Fruit fly (Drosophila melanogaster) whole organism, embryonic: ENCODE data around the gene CG31637.
A peak's percentile ranks its signal among the peaks of the same experiment; 100 is the strongest.

Experiments used
- B-H1 ChIP-seq: fragments of 200-800 bp; sonication (Bioruptor generic); IDR thresholded peaks from 3 replicates; pipeline ENCODE4 v1.3.6; 2022; ENCODE audit warnings: missing biosample characterization, missing genetic modification characterization
- Bdp1 ChIP-seq: fragments of 200-800 bp; sonication (Bioruptor generic); optimal IDR thresholded peaks from 3 replicates; lab custom pipeline; 2016; ENCODE audit warnings: missing biosample characterization, missing genetic modification characterization
- CG10209 ChIP-seq: fragments of 200-800 bp; sonication (Bioruptor generic); optimal IDR thresholded peaks from 3 replicates; lab custom pipeline; 2017; ENCODE audit warnings: missing biosample characterization, mild to moderate bottlenecking, missing genetic modification characterization, missing genetic modification reagents
- CG10979 ChIP-seq: fragments of 200-800 bp; sonication (Bioruptor generic); optimal IDR thresholded peaks from 2 replicates; lab custom pipeline; 2018; ENCODE audit warnings: missing biosample characterization, mild to moderate bottlenecking, missing genetic modification characterization, moderate library complexity
- CG11695 ChIP-seq: fragments of 200-800 bp; sonication (Bioruptor generic); IDR thresholded peaks from 3 replicates; pipeline ENCODE4 v1.3.6; 2022; ENCODE audit warnings: missing biosample characterization, missing genetic modification characterization
- CG15011 ChIP-seq: fragments of 200-800 bp; sonication (Bioruptor generic); optimal IDR thresholded peaks from 3 replicates; lab custom pipeline; 2018; ENCODE audit warnings: missing biosample characterization, mild to moderate bottlenecking, missing genetic modification characterization
- CG1647 ChIP-seq: fragments of 200-800 bp; sonication (Bioruptor generic); optimal IDR thresholded peaks from 3 replicates; lab custom pipeline; 2016; ENCODE audit warnings: missing biosample characterization, missing genetic modification characterization
- CG17186 ChIP-seq: fragments of 200-800 bp; sonication (Bioruptor generic); optimal IDR thresholded peaks from 3 replicates; lab custom pipeline; 2017; ENCODE audit warnings: missing biosample characterization, missing genetic modification reagents, missing genetic modification characterization
- CG2120 ChIP-seq: fragments of 200-800 bp; sonication (Bioruptor generic); optimal IDR thresholded peaks from 3 replicates; lab custom pipeline; 2016; ENCODE audit warnings: missing biosample characterization, missing genetic modification characterization
- CG2889 ChIP-seq: fragments of 200-800 bp; sonication (Bioruptor generic); IDR thresholded peaks from 3 replicates; pipeline ENCODE4 v1.3.6; 2022; ENCODE audit warnings: missing biosample characterization, missing genetic modification characterization
- CG4282 ChIP-seq: fragments of 200-800 bp; sonication (Bioruptor generic); optimal IDR thresholded peaks from 2 replicates; lab custom pipeline; 2016; ENCODE audit warnings: missing biosample characterization, missing genetic modification characterization
- CG4404 ChIP-seq: fragments of 200-800 bp; sonication (Bioruptor generic); IDR thresholded peaks from 2 replicates; pipeline ENCODE4 v1.3.6; 2022; ENCODE audit warnings: missing biosample characterization, missing genetic modification characterization
- CG5180 ChIP-seq: fragments of 200-800 bp; sonication (Bioruptor generic); optimal IDR thresholded peaks from 3 replicates; lab custom pipeline; 2017; ENCODE audit warnings: missing biosample characterization, missing genetic modification characterization, mild to moderate bottlenecking, moderate library complexity, missing genetic modification reagents
- CG7786 ChIP-seq: fragments of 200-800 bp; sonication (Bioruptor generic); optimal IDR thresholded peaks from 2 replicates; lab custom pipeline; 2016; ENCODE audit warnings: missing biosample characterization, missing genetic modification characterization
- CG7963 ChIP-seq: fragments of 200-800 bp; sonication (Bioruptor generic); IDR thresholded peaks from 3 replicates; pipeline ENCODE4 v1.3.6; 2022; ENCODE audit warnings: missing biosample characterization, missing genetic modification characterization; ENCODE audit not compliant: partially characterized antibody
- CG9932 ChIP-seq: fragments of 200-800 bp; sonication (Bioruptor generic); IDR thresholded peaks from 2 replicates; pipeline ENCODE4 v1.3.6; 2022; ENCODE audit warnings: missing biosample characterization, missing genetic modification characterization
- CHES-1-like ChIP-seq: fragments of 200-800 bp; sonication (Bioruptor generic); optimal IDR thresholded peaks from 2 replicates; lab custom pipeline; 2016; ENCODE audit warnings: missing biosample characterization, missing genetic modification characterization
- CkIIα-i1 ChIP-seq: fragments of 200-800 bp; sonication (Bioruptor generic); IDR thresholded peaks from 2 replicates; pipeline ENCODE4 v1.3.6; 2022; ENCODE audit warnings: missing biosample characterization, missing genetic modification characterization
- Dad ChIP-seq: fragments of 200-800 bp; sonication (Bioruptor generic); optimal IDR thresholded peaks from 3 replicates; lab custom pipeline; 2016; ENCODE audit warnings: missing biosample characterization, missing genetic modification characterization
- Dek ChIP-seq: fragments of 200-800 bp; sonication (Bioruptor generic); optimal IDR thresholded peaks from 3 replicates; lab custom pipeline; 2019; ENCODE audit warnings: missing biosample characterization, mild to moderate bottlenecking, missing genetic modification characterization, moderate library complexity
- Dfd ChIP-seq, 2 experiments: fragments of >200 bp; optimal IDR thresholded peaks; 2 replicates each; lab custom pipeline; 2017; ENCODE audit warnings: missing biosample characterization in 2 of 2, missing genetic modification characterization in 2 of 2
- Eip74EF ChIP-seq, 2 experiments: fragments of 200-800 bp in 1 of 2; fragments of >200 bp in 1 of 2; sonication (Bioruptor generic) in 1 of 2; optimal IDR thresholded peaks; 2 replicates each; lab custom pipeline; 2017 to 2019; ENCODE audit warnings: missing biosample characterization in 2 of 2, missing genetic modification characterization in 2 of 2, mild to moderate bottlenecking in 1 of 2, moderate library complexity in 1 of 2
- Elba2 ChIP-seq: fragments of 200-800 bp; sonication (Bioruptor generic); optimal IDR thresholded peaks from 3 replicates; lab custom pipeline; 2016; ENCODE audit warnings: missing biosample characterization, missing genetic modification characterization
- Fer3 ChIP-seq: fragments of 200-800 bp; sonication (Bioruptor generic); optimal IDR thresholded peaks from 2 replicates; lab custom pipeline; 2018; ENCODE audit warnings: missing biosample characterization, mild to moderate bottlenecking, missing genetic modification characterization, moderate library complexity
- HHEX ChIP-seq: fragments of 200-800 bp; sonication (Bioruptor generic); optimal IDR thresholded peaks from 3 replicates; lab custom pipeline; 2017; ENCODE audit warnings: missing biosample characterization, mild to moderate bottlenecking, missing genetic modification characterization, missing genetic modification reagents
- Hmx ChIP-seq: fragments of 200-800 bp; sonication (Bioruptor generic); optimal IDR thresholded peaks from 2 replicates; lab custom pipeline; 2016; ENCODE audit warnings: missing biosample characterization, missing genetic modification characterization
- Lpt ChIP-seq: fragments of >200 bp; optimal IDR thresholded peaks from 2 replicates; lab custom pipeline; 2018; ENCODE audit warnings: missing biosample characterization, missing genetic modification characterization
- Oaz ChIP-seq: fragments of 200-800 bp; sonication (Bioruptor generic); IDR thresholded peaks from 2 replicates; pipeline ENCODE4 v1.3.6; 2022; ENCODE audit warnings: missing biosample characterization, missing genetic modification characterization
- Oli ChIP-seq: fragments of 200-800 bp; sonication (Bioruptor generic); optimal IDR thresholded peaks from 2 replicates; lab custom pipeline; 2018; ENCODE audit warnings: missing biosample characterization, mild to moderate bottlenecking, missing genetic modification characterization, moderate library complexity
- Rx ChIP-seq: fragments of 200-800 bp; sonication (Bioruptor generic); IDR thresholded peaks from 2 replicates; pipeline ENCODE4 v1.3.6; 2022; ENCODE audit warnings: missing biosample characterization, missing genetic modification characterization
- Xbp1 ChIP-seq: fragments of 200-800 bp; sonication (Bioruptor generic); optimal IDR thresholded peaks from 3 replicates; lab custom pipeline; 2016; ENCODE audit warnings: missing biosample characterization, mild to moderate bottlenecking, missing genetic modification characterization
- ase ChIP-seq: fragments of 200-800 bp; sonication (Bioruptor generic); IDR thresholded peaks from 3 replicates; pipeline ENCODE4 v1.3.6; 2022; ENCODE audit warnings: missing biosample characterization, missing genetic modification characterization
- crc ChIP-seq: fragments of 200-800 bp; sonication (Bioruptor generic); optimal IDR thresholded peaks from 2 replicates; lab custom pipeline; 2016; ENCODE audit warnings: missing biosample characterization, missing genetic modification characterization
- dpn ChIP-seq, 2 experiments: fragments of 200-800 bp; sonication (Bioruptor generic); optimal IDR thresholded peaks; 3 replicates each; lab custom pipeline; 2016; ENCODE audit warnings: missing biosample characterization in 2 of 2, missing genetic modification characterization in 2 of 2
- emc ChIP-seq: fragments of 200-800 bp; sonication (Bioruptor generic); optimal IDR thresholded peaks from 2 replicates; lab custom pipeline; 2016; ENCODE audit warnings: missing biosample characterization, missing genetic modification characterization
- fd64A ChIP-seq: fragments of 200-800 bp; sonication (Bioruptor generic); optimal IDR thresholded peaks from 3 replicates; lab custom pipeline; 2018; ENCODE audit warnings: missing biosample characterization, mild to moderate bottlenecking, missing genetic modification characterization
- ftz-f1 ChIP-seq: fragments of 200-800 bp; sonication (Bioruptor generic); optimal IDR thresholded peaks from 2 replicates; lab custom pipeline; 2016; ENCODE audit warnings: missing biosample characterization, missing genetic modification characterization
- gt ChIP-seq: fragments of 200-800 bp; sonication (Bioruptor generic); IDR thresholded peaks from 2 replicates; pipeline ENCODE4 v1.3.6; 2022; ENCODE audit warnings: missing biosample characterization, missing genetic modification characterization
- hb ChIP-seq: fragments of 200-800 bp; sonication (Bioruptor generic); IDR thresholded peaks from 3 replicates; pipeline ENCODE4 v1.3.6; 2022; ENCODE audit warnings: missing biosample characterization, missing genetic modification characterization; ENCODE audit not compliant: partially characterized antibody
- her ChIP-seq: fragments of 200-800 bp; sonication (Bioruptor generic); optimal IDR thresholded peaks from 2 replicates; lab custom pipeline; 2016; ENCODE audit warnings: missing biosample characterization, missing genetic modification characterization
- ind ChIP-seq: fragments of 200-800 bp; sonication (Bioruptor generic); optimal IDR thresholded peaks from 3 replicates; lab custom pipeline; 2016; ENCODE audit warnings: missing biosample characterization, missing genetic modification characterization
- inv ChIP-seq: fragments of 200-800 bp; sonication (Bioruptor generic); IDR thresholded peaks from 2 replicates; pipeline ENCODE4 v1.3.6; 2022; ENCODE audit warnings: missing biosample characterization, missing genetic modification characterization; ENCODE audit not compliant: partially characterized antibody
- ken ChIP-seq: fragments of 200-800 bp; sonication (Bioruptor generic); IDR thresholded peaks from 3 replicates; pipeline ENCODE4 v1.3.6; 2022; ENCODE audit warnings: missing biosample characterization, missing genetic modification characterization
- mirr ChIP-seq: fragments of 200-800 bp; sonication (Bioruptor generic); optimal IDR thresholded peaks from 3 replicates; lab custom pipeline; 2018; ENCODE audit warnings: missing biosample characterization, mild to moderate bottlenecking, missing genetic modification characterization
- otp ChIP-seq: fragments of 200-800 bp; sonication (Bioruptor generic); IDR thresholded peaks from 3 replicates; pipeline ENCODE4, ENCODE4 v1.3.6; 2022; ENCODE audit warnings: missing biosample characterization, missing genetic modification characterization
- pita ChIP-seq: fragments of 200-800 bp; sonication (Bioruptor generic); optimal IDR thresholded peaks from 2 replicates; lab custom pipeline; 2017; ENCODE audit warnings: missing biosample characterization, mild to moderate bottlenecking, missing genetic modification characterization
- prd ChIP-seq, 3 experiments: fragments of >200 bp in 2 of 3; fragments of 200-800 bp in 1 of 3; sonication (Bioruptor generic) in 1 of 3; optimal IDR thresholded peaks in 2 of 3; IDR thresholded peaks in 1 of 3; 2 replicates in 2 of 3; 3 replicates in 1 of 3; pipeline versions ENCODE4 v1.3.6 to Lab custom; 2017 to 2022; ENCODE audit warnings: missing biosample characterization in 1 of 3, missing genetic modification characterization in 1 of 3
- psq ChIP-seq: fragments of 200-800 bp; sonication (Bioruptor generic); optimal IDR thresholded peaks from 2 replicates; lab custom pipeline; 2017; ENCODE audit warnings: missing biosample characterization, missing genetic modification characterization
- shn ChIP-seq: fragments of 200-800 bp; sonication (Bioruptor generic); optimal IDR thresholded peaks from 3 replicates; lab custom pipeline; 2016; ENCODE audit warnings: missing biosample characterization, missing genetic modification characterization
- sob ChIP-seq: fragments of 200-800 bp; sonication (Bioruptor generic); IDR thresholded peaks from 2 replicates; pipeline ENCODE4 v1.3.6; 2022; ENCODE audit warnings: missing biosample characterization, missing genetic modification characterization
- tx ChIP-seq: fragments of 200-800 bp; sonication (Bioruptor generic); optimal IDR thresholded peaks from 2 replicates; lab custom pipeline; 2016; ENCODE audit warnings: missing biosample characterization, missing genetic modification characterization
- zen ChIP-seq: fragments of 200-800 bp; sonication (Bioruptor generic); optimal IDR thresholded peaks from 3 replicates; lab custom pipeline; 2018; ENCODE audit warnings: missing biosample characterization, mild to moderate bottlenecking, missing genetic modification characterization, moderate library complexity

Gene CG31637

DNA sequence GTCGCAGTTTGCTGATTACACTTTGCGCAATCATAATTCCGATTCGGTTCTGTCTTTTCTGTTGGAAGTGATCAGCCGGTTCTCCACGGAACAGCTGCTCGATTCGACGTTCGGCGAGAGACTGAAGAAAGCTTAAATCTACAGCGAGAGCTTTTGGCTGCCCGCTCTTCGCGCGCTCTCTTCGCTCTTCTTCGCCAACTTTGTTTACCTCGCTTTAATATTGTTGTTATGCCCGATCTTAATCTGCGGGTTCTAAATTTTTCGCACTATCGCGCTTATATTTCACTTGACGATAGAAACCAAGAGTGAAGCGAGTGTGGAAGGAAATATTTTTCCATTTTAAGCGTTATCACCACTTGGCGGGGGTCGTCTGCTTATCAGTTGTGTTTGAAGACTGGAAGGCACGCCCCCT, 4.0 kb upstream of the CG31637 start, which contains the start of gene CG9547 (continued):
- TF ChIP-seq crc (no peak), Rx (no peak), hb (no peak), psq (no peak), Lpt (no peak), CG2889 (no peak), Bdp1 (GFP tag; lab: Kevin White, UChicago) (no peak), Oli (tag; lab: Kevin White, UChicago) (no peak), ftz-f1 (peak; percentile 25), tx (no peak), otp (GFP tag; lab: Robert Waterston, UW) (no peak), CG10979 (tag; lab: Kevin White, UChicago) (no peak), ase (GFP tag; lab: Robert Waterston, UW) (no peak), CkIIα-i1 (GFP tag; lab: Robert Waterston, UW) (no peak), shn (GFP tag; lab: Kevin White, UChicago) (no peak), CG10209 (GFP tag; lab: Kevin White, UChicago) (no peak), prd (optimal IDR thresholded peaks at IDR 0.05; lab: Kevin White, UChicago) (no peak), prd (GFP tag; IDR thresholded peaks at IDR 0.05; lab: Robert Waterston, UW) (no peak), CG11695 (GFP tag; lab: Robert Waterston, UW) (no peak; the same call in 2 of the 3 replicates), Dfd (GFP tag; optimal IDR thresholded peaks at IDR 0.05; lab: Kevin White, UChicago) (no peak), zen (tag; lab: Kevin White, UChicago) (no peak), B-H1 (GFP tag; lab: Robert Waterston, UW) (no peak), CG17186 (no peak), HHEX (peak; percentile 12), Dad (no peak), CG2120 (GFP tag; lab: Kevin White, UChicago) (no peak), pita (GFP tag; lab: Kevin White, UChicago) (no peak), CG4282 (GFP tag; lab: Kevin White, UChicago) (no peak), CG9932 (peak; percentile 30; the same call in 1 of the 2 replicates), Elba2 (GFP tag; lab: Kevin White, UChicago) (no peak), emc (no peak), ken (no peak), CG4404 (GFP tag; lab: Robert Waterston, UW) (no peak), CG7963 (GFP tag; lab: Robert Waterston, UW) (no peak), Oaz (GFP tag; lab: Robert Waterston, UW) (no peak), inv (GFP tag; lab: Robert Waterston, UW) (no peak), ind (no peak), Xbp1 (no peak), her (GFP tag; lab: Kevin White, UChicago) (peak; percentile 3), CG1647 (GFP tag; lab: Kevin White, UChicago) (no peak), CG5180 (GFP tag; lab: Kevin White, UChicago) (peak; percentile 39), Dek (tag; lab: Kevin White, UChicago) (no peak), dpn (GFP tag; optimal IDR thresholded peaks at IDR 0.05; lab: Kevin White, UChicago) (no peak), gt (GFP tag; lab: Robert Waterston, UW) (no peak), Fer3 (tag; lab: Kevin White, UChicago) (peak; percentile 9), fd64A (GFP tag; lab: Kevin White, UChicago) (no peak), sob (GFP tag; lab: Robert Waterston, UW) (no peak; the same call in 1 of the 2 replicates), CHES-1-like (no peak), Eip74EF (GFP tag; optimal IDR thresholded peaks at IDR 0.05; lab: Kevin White, UChicago) (peak in 1 of 2 experiments; percentile 51), Hmx (no peak), mirr (GFP tag; lab: Kevin White, UChicago) (peak; percentile 79), CG15011 (GFP tag; lab: Kevin White, UChicago) (no peak), CG7786 (GFP tag; lab: Kevin White, UChicago) (no peak)
